Fruit fly (Drosophila melanogaster): Measurements from ENCODE around the gene CG5892.

CG5892 gene

dm6 chr3R:21204500-21205167, 37.8 kb upstream of the CG5892 start (continued):
- TF ChIP-seq ey (GFP tag; optimal IDR thresholded peaks at IDR 0.05) = peak; percentile 85
- TF ChIP-seq Hnf4 (GFP tag; optimal IDR thresholded peaks at IDR 0.05) = peak; percentile 50

dm6 chr3R:21205680-21206326, 36.6 kb upstream of the CG5892 start:
- TF ChIP-seq rgr (GFP tag; optimal IDR thresholded peaks at IDR 0.05) (peak; percentile 31), Vsx2 (GFP tag; optimal IDR thresholded peaks at IDR 0.05; ENCODE audit: partially characterized antibody) (no peak), Dif (GFP tag; optimal IDR thresholded peaks at IDR 0.05; ENCODE audit: partially characterized antibody) (peak; percentile 21), fru (GFP tag; optimal IDR thresholded peaks at IDR 0.05) (peak; percentile 33), OdsH (GFP tag; optimal IDR thresholded peaks at IDR 0.05) (no peak), CrebA (GFP tag; optimal IDR thresholded peaks at IDR 0.05; ENCODE audit: borderline replicate concordance) (no peak), br (GFP tag; optimal IDR thresholded peaks at IDR 0.05) (peak; percentile 24), Hr78 (GFP tag; optimal IDR thresholded peaks at IDR 0.05) (no peak), ey (GFP tag; optimal IDR thresholded peaks at IDR 0.05) (peak; percentile 10), Dfd (GFP tag; optimal IDR thresholded peaks at IDR 0.05) (peak; percentile 26), h (GFP tag; optimal IDR thresholded peaks at IDR 0.05) (peak; percentile 39), sage (GFP tag; optimal IDR thresholded peaks at IDR 0.05) (peak; percentile 28), foxo (GFP tag; optimal IDR thresholded peaks at IDR 0.05) (peak in 1 of 2 experiments; percentile 36), HLH106 (tag; optimal IDR thresholded peaks at IDR 0.05) (peak; percentile 31), Sp1 (GFP tag; optimal IDR thresholded peaks at IDR 0.05) (peak; percentile 14)

- peak; percentile 24 for TF ChIP-seq Vsx2 (GFP tag; optimal IDR thresholded peaks at IDR 0.05; ENCODE audit: partially characterized antibody)
- TF ChIP-seq foxo (GFP tag; optimal IDR thresholded peaks at IDR 0.05) = peak in 1 of 2 experiments; percentile 8
- no peak for TF ChIP-seq tai (GFP tag; optimal IDR thresholded peaks at IDR 0.05)
- TF ChIP-seq pan (optimal IDR thresholded peaks at IDR 0.05) = no peak
These were observed 36.1 kb upstream of the CG5892 start for dm6 chr3R:21206327-21206728.

DNA sequence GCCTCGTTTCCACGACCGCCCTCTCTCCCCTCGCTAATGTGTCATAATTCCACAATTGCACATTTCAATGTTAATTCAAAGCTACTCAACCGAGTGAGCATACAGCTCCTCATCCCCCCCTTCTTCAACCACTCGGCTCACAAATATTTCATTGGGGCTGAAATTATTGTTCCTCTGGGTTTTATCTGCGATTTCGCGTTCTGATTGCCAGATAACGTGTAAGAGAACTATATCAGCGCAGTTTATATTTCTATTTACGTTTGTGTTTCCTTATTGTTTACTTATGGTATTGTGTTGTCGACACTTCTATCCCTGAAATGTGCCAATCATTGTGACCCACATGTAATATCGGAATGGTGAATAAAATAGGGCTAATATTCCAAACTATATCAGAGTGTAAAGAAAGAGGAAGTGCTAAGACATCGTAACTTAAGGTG, 35.6 kb upstream of the CG5892 start:
- TF ChIP-seq Hnf4 (GFP tag; optimal IDR thresholded peaks at IDR 0.05) (no peak), tai (GFP tag; optimal IDR thresholded peaks at IDR 0.05) (no peak), woc (GFP tag; optimal IDR thresholded peaks at IDR 0.05) (no peak), br (GFP tag; optimal IDR thresholded peaks at IDR 0.05) (no peak), ey (GFP tag; optimal IDR thresholded peaks at IDR 0.05) (no peak), dl (GFP tag; optimal IDR thresholded peaks at IDR 0.05; ENCODE audit: insufficient read depth in 1 of 2, partially characterized antibody in 2 of 2) (no peak), Jra (GFP tag; optimal IDR thresholded peaks at IDR 0.05) (no peak)

dm6 chr3R:21210081-21210480, 32.3 kb upstream of the CG5892 start:
- TF ChIP-seq Sp1 (GFP tag; optimal IDR thresholded peaks at IDR 0.05) = no peak

- peak; percentile 96 for TF ChIP-seq Myc (optimal IDR thresholded peaks at IDR 0.05)
- peak; percentile 85 for TF ChIP-seq woc (GFP tag; optimal IDR thresholded peaks at IDR 0.05)
- TF ChIP-seq dsf (GFP tag; optimal IDR thresholded peaks at IDR 0.05; ENCODE audit: borderline replicate concordance) = no peak
- peak; percentile 20 for TF ChIP-seq sv (GFP tag; optimal IDR thresholded peaks at IDR 0.05)
These were observed 27.7 kb upstream of the CG5892 start, which contains the start of gene Ddrgk1 for dm6 chr3R:21214693-21215145. Ddrgk1 (plus strand) TSS chr3R:21215079.

DNA sequence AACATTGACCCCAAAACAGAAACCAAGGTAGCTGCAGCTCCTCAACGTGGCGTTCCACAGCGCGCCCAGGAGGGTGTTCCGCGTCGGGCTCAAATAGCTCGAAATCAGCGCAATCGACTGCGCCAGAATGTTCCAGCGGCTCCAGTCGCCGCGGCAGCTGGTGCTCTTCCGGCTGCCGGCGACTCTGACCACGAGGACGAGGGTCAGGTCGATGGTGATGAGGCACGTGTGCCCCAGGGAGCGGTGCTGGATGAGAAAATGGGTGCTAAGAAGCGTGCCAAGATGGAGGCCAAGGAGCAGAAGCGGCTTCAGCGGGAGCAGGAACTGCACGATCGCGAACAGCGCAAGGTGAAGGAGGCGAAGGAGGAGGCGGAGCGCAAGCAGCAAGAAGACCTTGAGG, 27.1 kb upstream of the CG5892 start:
- TF ChIP-seq OdsH (GFP tag; optimal IDR thresholded peaks at IDR 0.05) (no peak), h (GFP tag; optimal IDR thresholded peaks at IDR 0.05) (no peak), Hnf4 (GFP tag; optimal IDR thresholded peaks at IDR 0.05) (no peak), Hr78 (GFP tag; optimal IDR thresholded peaks at IDR 0.05) (no peak), tai (GFP tag; optimal IDR thresholded peaks at IDR 0.05) (no peak), pan (optimal IDR thresholded peaks at IDR 0.05) (no peak), GATAd (GFP tag; optimal IDR thresholded peaks at IDR 0.05) (no peak), HLH106 (tag; optimal IDR thresholded peaks at IDR 0.05) (no peak), Jra (GFP tag; optimal IDR thresholded peaks at IDR 0.05) (no peak), Hr83 (GFP tag; optimal IDR thresholded peaks at IDR 0.05; ENCODE audit: poor library complexity, severe bottlenecking) (no peak), fru (GFP tag; optimal IDR thresholded peaks at IDR 0.05) (no peak), Vsx2 (GFP tag; optimal IDR thresholded peaks at IDR 0.05; ENCODE audit: partially characterized antibody) (no peak), psq (GFP tag; optimal IDR thresholded peaks at IDR 0.05) (no peak), Dfd (GFP tag; optimal IDR thresholded peaks at IDR 0.05) (no peak), Myc (optimal IDR thresholded peaks at IDR 0.05) (no peak), CG9705 (GFP tag; optimal IDR thresholded peaks at IDR 0.05) (no peak), Sp1 (GFP tag; optimal IDR thresholded peaks at IDR 0.05) (no peak), sage (GFP tag; optimal IDR thresholded peaks at IDR 0.05) (no peak), CrebA (GFP tag; optimal IDR thresholded peaks at IDR 0.05; ENCODE audit: borderline replicate concordance) (no peak), dmrt93B (GFP tag; optimal IDR thresholded peaks at IDR 0.05) (no peak)
